Worm (Caenorhabditis elegans) whole organism, midembryonic: ENCODE results near the gene C09B8.8.

Source experiments
- T22C8.4 ChIP-seq: fragments of 200-800 bp; sonication (Bioruptor generic); IDR thresholded peaks from 2 replicates; pipeline ENCODE4 v1.3.6; 2022; ENCODE audit warnings: missing genetic modification characterization, missing compliant biosample characterization
- cog-1 ChIP-seq: sonication (generic microtip); optimal IDR thresholded peaks from 2 replicates; lab custom pipeline; 2016; ENCODE audit warnings: missing genetic modification characterization, missing compliant biosample characterization
- flt-1 ChIP-seq: fragments of 200-800 bp; sonication (Bioruptor generic); IDR thresholded peaks from 2 replicates; pipeline ENCODE4 v1.3.6; 2022; ENCODE audit warnings: missing genetic modification characterization, missing compliant biosample characterization
- klf-2 ChIP-seq: fragments of 200-800 bp; sonication (Bioruptor generic); conservative IDR thresholded peaks from 2 replicates; pipeline ENCODE4 v1.3.6; 2022; ENCODE audit warnings: missing genetic modification reagents, missing genetic modification characterization, missing compliant biosample characterization
- med-1 ChIP-seq: sonication (generic microtip); optimal IDR thresholded peaks from 2 replicates; lab custom pipeline; 2017; ENCODE audit warnings: missing genetic modification characterization, mild to moderate bottlenecking, missing compliant biosample characterization, antibody characterized with exemption, missing genetic modification reagents; ENCODE audit not compliant: insufficient read depth
- ref-1 ChIP-seq: fragments of 200-800 bp; sonication (Bioruptor generic); conservative IDR thresholded peaks from 2 replicates; pipeline ENCODE4 v1.3.6; 2022; ENCODE audit warnings: missing genetic modification reagents, missing genetic modification characterization, missing compliant biosample characterization
- tab-1 ChIP-seq: fragments of 200-800 bp; sonication (Bioruptor generic); IDR thresholded peaks from 2 replicates; pipeline ENCODE4 v1.3.6; 2022; ENCODE audit warnings: missing genetic modification characterization, missing compliant biosample characterization
- ztf-23 ChIP-seq: fragments of 200-800 bp; sonication (Bioruptor generic); IDR thresholded peaks from 2 replicates; pipeline ENCODE4 v1.3.6; 2022; ENCODE audit warnings: missing genetic modification reagents, missing genetic modification characterization, missing compliant biosample characterization
- ztf-29 ChIP-seq: fragments of 200-800 bp; sonication (Bioruptor generic); IDR thresholded peaks from 2 replicates; pipeline ENCODE4 v1.3.6; 2022; ENCODE audit warnings: missing genetic modification reagents, missing genetic modification characterization, missing compliant biosample characterization

Gene C09B8.8

DNA sequence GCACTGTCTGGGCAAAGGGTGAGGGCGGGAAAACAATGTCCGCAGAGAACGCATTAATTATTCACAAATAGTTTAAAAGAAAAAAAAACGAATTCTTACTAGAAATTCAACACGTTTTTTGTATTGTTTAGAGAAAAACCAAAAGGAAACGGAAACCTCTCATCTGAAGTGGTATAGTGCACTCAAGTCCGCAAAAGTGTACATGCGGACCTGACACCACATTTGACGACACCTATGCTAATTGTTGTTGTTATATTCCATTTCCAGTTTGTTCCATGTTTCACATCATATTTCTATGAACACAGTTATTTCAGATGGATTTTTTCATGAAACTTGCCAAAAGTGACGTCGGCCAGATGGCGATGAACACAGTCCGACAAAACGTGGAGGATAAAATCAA lies 37.5 kb downstream of the C09B8.8 start, which contains the start of gene C45B2.6:
TSS of gene C45B2.6 (plus strand) at position 136 of the 400 bp plus-strand sequence.
- TF ChIP-seq ref-1 (GFP tag; lab: Robert Waterston, UW), result no peak
- no peak for TF ChIP-seq T22C8.4 (GFP tag; lab: Robert Waterston, UW)
- TF ChIP-seq tab-1 (GFP tag; lab: Robert Waterston, UW), result no peak
- TF ChIP-seq ztf-29, result no peak
- TF ChIP-seq klf-2 (GFP tag; lab: Robert Waterston, UW), result no peak
- TF ChIP-seq flt-1, result no peak
- no peak for TF ChIP-seq ztf-23 (GFP tag; lab: Robert Waterston, UW)
- TF ChIP-seq med-1, result no peak
- TF ChIP-seq cog-1 (tag; lab: Kevin White, UChicago), result no peak

DNA sequence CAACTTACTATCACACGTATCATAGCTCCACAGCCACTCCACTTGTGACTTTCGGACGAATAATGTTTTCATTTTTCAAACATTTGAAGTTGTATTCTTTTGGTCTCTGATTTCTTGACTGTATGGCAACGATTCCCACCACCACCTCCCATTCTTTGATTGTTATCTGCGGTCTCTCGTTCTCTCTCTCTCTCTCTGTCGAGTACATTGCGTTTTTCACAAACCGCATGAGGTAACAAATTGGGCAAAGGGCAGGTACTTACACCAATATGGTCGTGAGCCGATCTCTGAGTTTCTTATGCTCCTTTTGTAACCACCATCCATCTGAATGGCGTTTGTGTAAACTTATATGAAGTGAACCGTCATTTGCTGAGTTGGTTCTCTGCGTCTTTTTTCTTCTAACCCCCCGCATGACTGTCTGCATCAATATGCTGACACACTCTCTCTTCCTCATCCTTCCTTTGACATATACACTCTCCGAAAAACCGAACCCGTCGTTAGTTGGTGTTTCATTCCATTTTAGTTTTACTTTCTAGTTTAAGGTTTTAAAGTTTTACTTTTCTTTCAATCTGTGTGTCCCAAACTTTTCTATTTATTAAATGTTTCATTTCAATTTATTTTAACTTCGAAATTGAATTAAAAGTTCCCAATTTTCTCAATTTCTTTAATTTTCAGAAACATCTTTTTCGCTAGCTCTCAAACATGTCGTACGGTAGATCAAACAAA lies 42.5 kb downstream of the C09B8.8 start, which contains the start of gene gln-1:
TSS of gene gln-1 (plus strand) at position 676 of the 726 bp plus-strand sequence.
- TF ChIP-seq flt-1, result no peak
- 0 out of 2 replicates have a peak, but pooled peaks have one; percentile 18 for TF ChIP-seq ztf-23 (GFP tag; lab: Robert Waterston, UW)
- TF ChIP-seq cog-1 (tag; lab: Kevin White, UChicago), result no peak
- no peak for TF ChIP-seq ztf-29

- no peak for TF ChIP-seq tab-1 (GFP tag; lab: Robert Waterston, UW)
- no peak for TF ChIP-seq klf-2 (GFP tag; lab: Robert Waterston, UW)
- no peak for TF ChIP-seq med-1
- no peak for TF ChIP-seq flt-1
- TF ChIP-seq ref-1 (GFP tag; lab: Robert Waterston, UW), result no peak
- no peak for TF ChIP-seq T22C8.4 (GFP tag; lab: Robert Waterston, UW)
- no peak for TF ChIP-seq ztf-29
- no peak for TF ChIP-seq cog-1 (tag; lab: Kevin White, UChicago)
- TF ChIP-seq ztf-23 (GFP tag; lab: Robert Waterston, UW), result no peak
Measured at ce11 chrX:6059163-6059782, 44.0 kb downstream of the C09B8.8 start.

DNA sequence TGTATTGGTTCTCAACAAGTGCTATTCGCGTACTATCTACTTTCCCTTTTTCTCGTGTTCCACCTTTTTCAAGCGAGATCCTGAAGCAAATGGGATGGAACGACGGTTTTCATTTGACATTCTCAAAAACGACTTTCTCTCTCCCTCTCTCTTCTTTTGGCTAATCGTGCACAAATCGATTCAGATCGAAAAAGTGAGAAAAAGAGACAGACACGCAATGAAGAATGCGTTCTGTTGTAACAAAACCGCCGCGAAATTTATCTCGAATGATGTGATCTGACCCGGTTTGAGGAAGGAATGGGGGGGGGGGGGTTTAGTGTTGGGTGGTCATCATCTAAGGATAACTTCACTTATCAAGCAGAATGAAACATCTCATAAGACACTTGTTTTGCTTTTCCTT lies 49.1 kb downstream of the C09B8.8 start:
- TF ChIP-seq ref-1 (GFP tag; lab: Robert Waterston, UW), result no peak
- no peak for TF ChIP-seq T22C8.4 (GFP tag; lab: Robert Waterston, UW)
- no peak for TF ChIP-seq ztf-29
- no peak for TF ChIP-seq klf-2 (GFP tag; lab: Robert Waterston, UW)
- TF ChIP-seq ztf-23 (GFP tag; lab: Robert Waterston, UW), result no peak
- no peak for TF ChIP-seq tab-1 (GFP tag; lab: Robert Waterston, UW)
- no peak for TF ChIP-seq med-1
- no peak for TF ChIP-seq flt-1
- TF ChIP-seq cog-1 (tag; lab: Kevin White, UChicago), result no peak

- TF ChIP-seq med-1 (no peak), ztf-23 (GFP tag; lab: Robert Waterston, UW) (no peak), tab-1 (GFP tag; lab: Robert Waterston, UW) (no peak), flt-1 (no peak), cog-1 (tag; lab: Kevin White, UChicago) (no peak), ref-1 (GFP tag; lab: Robert Waterston, UW) (no peak), klf-2 (GFP tag; lab: Robert Waterston, UW) (no peak), ztf-29 (no peak), T22C8.4 (GFP tag; lab: Robert Waterston, UW) (no peak)
Measured at ce11 chrX:6065936-6066452, 50.7 kb downstream of the C09B8.8 start, which contains the start of gene ptr-4. TSS of gene ptr-4 (minus strand) at chrX:6065986.

DNA sequence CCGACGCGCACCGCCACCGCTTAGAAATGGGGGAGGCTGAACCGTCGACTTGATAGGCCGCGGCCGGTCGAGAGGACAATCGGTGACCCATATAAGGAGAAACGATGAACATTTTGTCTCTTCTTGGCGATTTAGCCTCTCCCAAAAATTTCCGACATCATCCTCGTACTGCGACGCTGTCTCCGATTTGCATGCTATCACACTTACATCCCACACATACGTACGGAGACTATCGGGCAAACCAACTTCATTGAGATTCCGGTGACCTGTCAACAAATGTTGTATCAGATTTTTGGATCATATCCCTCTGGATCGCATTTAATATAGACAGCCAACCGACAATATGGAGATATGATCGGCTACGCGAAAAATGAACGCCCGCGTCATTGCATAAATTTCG lies 51.3 kb downstream of the C09B8.8 start:
- TF ChIP-seq cog-1 (tag; lab: Kevin White, UChicago), result peak; percentile 18
- TF ChIP-seq ztf-29, result no peak
